Worm (Caenorhabditis elegans): ENCODE measurements around the gene srh-214.

Gene srh-214

ce11 chrV:16784806-16785205, 44.7 kb downstream of the srh-214 start:
- TF ChIP-seq attf-4 (tag; optimal IDR thresholded peaks at IDR 0.05) (no peak), set-16 (GFP tag; IDR thresholded peaks at IDR 0.05) (peak; percentile 85), F49E8.2 (tag; optimal IDR thresholded peaks at IDR 0.05; ENCODE audit: borderline replicate concordance) (no peak)

DNA sequence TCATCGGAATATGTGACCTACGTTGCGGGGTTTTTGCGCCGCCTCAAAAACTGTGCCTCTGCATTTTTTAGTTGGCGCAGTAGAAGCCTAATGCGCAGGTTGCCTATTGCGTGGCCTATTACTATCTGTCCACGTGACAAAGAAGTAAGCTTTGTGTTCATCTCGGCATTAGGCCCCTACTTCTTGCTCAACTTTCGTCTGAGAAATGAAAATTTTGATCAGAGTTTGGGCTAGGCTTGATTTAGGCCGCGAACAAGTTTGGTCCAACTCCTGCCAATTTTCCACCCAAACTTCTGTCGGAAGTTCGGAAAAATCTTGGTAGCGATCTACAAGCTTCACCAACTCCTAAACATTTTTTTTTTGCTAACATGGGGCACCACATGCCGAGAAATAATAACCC, 47.6 kb downstream of the srh-214 start:
- TF ChIP-seq aha-1 (tag), result peak; percentile 92
- no peak for TF ChIP-seq zfp-2 (tag; optimal IDR thresholded peaks at IDR 0.05)

- TF ChIP-seq dmd-6 (GFP tag; IDR thresholded peaks at IDR 0.05) (no peak), nhr-28 (tag; optimal IDR thresholded peaks at IDR 0.05) (peak; percentile 52), hlh-11 (tag; optimal IDR thresholded peaks at IDR 0.05) (peak; percentile 36), mes-2 (tag; optimal IDR thresholded peaks at IDR 0.05; ENCODE audit: poor library complexity, severe bottlenecking) (no peak), rbr-2 (tag; optimal IDR thresholded peaks at IDR 0.05) (no peak), aha-1 (tag) (no peak), skn-1 (tag; optimal IDR thresholded peaks at IDR 0.05) (no peak), zfp-3 (GFP tag; conservative IDR thresholded peaks at IDR 0.05) (0 out of 2 replicates have a peak, but pooled peaks have one; percentile 19), arid-1 (GFP tag; conservative IDR thresholded peaks at IDR 0.05) (no peak), Y75B8A.6 (GFP tag; IDR thresholded peaks at IDR 0.05) (no peak), lin-13 (GFP tag; optimal IDR thresholded peaks at IDR 0.05) (no peak), duxl-1 (tag; optimal IDR thresholded peaks at IDR 0.05; ENCODE audit: poor library complexity) (peak; percentile 33), dmd-8 (GFP tag; IDR thresholded peaks at IDR 0.05) (no peak), mxl-2 (GFP tag; conservative IDR thresholded peaks at IDR 0.05) (no peak), ctbp-1 (GFP tag; IDR thresholded peaks at IDR 0.05) (no peak), tra-1 (GFP tag; IDR thresholded peaks at IDR 0.05) (no peak), zag-1 (tag; optimal IDR thresholded peaks at IDR 0.05) (no peak), snpc-4 (tag; optimal IDR thresholded peaks at IDR 0.05) (no peak), madf-5 (GFP tag; IDR thresholded peaks at IDR 0.05) (no peak), lin-38 (GFP tag; IDR thresholded peaks at IDR 0.05) (no peak), gei-8 (GFP tag; optimal IDR thresholded peaks at IDR 0.05) (no peak), pqm-1 (tag; optimal IDR thresholded peaks at IDR 0.05) (no peak), lin-39 (tag; optimal IDR thresholded peaks at IDR 0.05) (no peak), hlh-30 (tag; optimal IDR thresholded peaks at IDR 0.05; ENCODE audit: insufficient read depth) (peak; percentile 39), saeg-2 (GFP tag; IDR thresholded peaks at IDR 0.05) (no peak)
These were observed 49.0 kb downstream of the srh-214 start for ce11 chrV:16780554-16780953.

ce11 chrV:16779971-16780370, 49.6 kb downstream of the srh-214 start:
- TF ChIP-seq saeg-2 (GFP tag; IDR thresholded peaks at IDR 0.05), result no peak
- no peak for TF ChIP-seq tra-1 (GFP tag; IDR thresholded peaks at IDR 0.05)
- no peak for TF ChIP-seq pqm-1 (tag; optimal IDR thresholded peaks at IDR 0.05)
- TF ChIP-seq unc-62 (GFP tag; optimal IDR thresholded peaks at IDR 0.05 in 1 of 2), result peak in 1 of 2 experiments; percentile 93
- no peak for TF ChIP-seq unc-62 (tag; optimal IDR thresholded peaks at IDR 0.05)
- no peak for TF ChIP-seq dve-1 (tag; optimal IDR thresholded peaks at IDR 0.05; ENCODE audit: insufficient read depth)
- TF ChIP-seq dmd-6 (GFP tag; IDR thresholded peaks at IDR 0.05), result peak; percentile 2; the same call in 1 of the 2 replicates
- no peak for TF ChIP-seq dmd-8 (GFP tag; IDR thresholded peaks at IDR 0.05)

DNA sequence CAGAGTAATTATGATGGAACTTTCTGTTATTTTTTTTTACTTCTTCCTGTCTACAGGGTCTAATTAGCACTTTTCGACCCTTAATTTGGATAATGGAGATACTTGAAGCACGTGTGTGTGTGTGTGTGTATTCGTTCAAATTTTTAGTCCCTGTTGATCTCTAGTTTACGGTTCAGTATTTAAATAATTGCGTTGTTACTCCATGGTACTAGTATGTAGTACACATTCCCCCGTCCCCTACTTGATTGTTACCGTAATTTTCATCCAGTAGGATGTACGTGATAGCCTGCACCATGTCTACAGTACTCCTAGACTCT, 50.3 kb downstream of the srh-214 start:
- TF ChIP-seq cey-2 (tag; optimal IDR thresholded peaks at IDR 0.05; ENCODE audit: borderline replicate concordance, insufficient read depth), result no peak
- peak in 1 of 2 experiments; percentile 95 for TF ChIP-seq unc-62 (GFP tag; optimal IDR thresholded peaks at IDR 0.05 in 1 of 2)
- TF ChIP-seq unc-62 (tag; optimal IDR thresholded peaks at IDR 0.05), result no peak

Data from whole organism, L4 larva.